Worm (Caenorhabditis elegans) whole organism, L1 larva: ENCODE measurements around the gene tba-7.

ENCODE experiments used
- C34B4.2 ChIP-seq: sonication (generic microtip); optimal IDR thresholded peaks from 2 replicates; lab custom pipeline; 2017; ENCODE audit warnings: mild to moderate bottlenecking, missing genetic modification characterization, missing compliant biosample characterization
- aly-2 ChIP-seq: fragments of 150-350 bp; optimal IDR thresholded peaks from 2 replicates; lab custom pipeline; 2014; ENCODE audit warnings: missing biosample characterization, missing genetic modification characterization
- ces-1 ChIP-seq: fragments of 150-350 bp; optimal IDR thresholded peaks from 2 replicates; lab custom pipeline; 2014; ENCODE audit warnings: missing biosample characterization, missing genetic modification reagents, missing genetic modification characterization
- fos-1 ChIP-seq: fragments of 150-350 bp; optimal IDR thresholded peaks from 2 replicates; lab custom pipeline; 2014; ENCODE audit warnings: missing biosample characterization, missing genetic modification characterization
- hpl-2 ChIP-seq: fragments of 150-350 bp; optimal IDR thresholded peaks from 2 replicates; lab custom pipeline; 2014; ENCODE audit warnings: missing biosample characterization, missing genetic modification reagents, missing genetic modification characterization
- isw-1 ChIP-seq: fragments of 200-800 bp; sonication (Bioruptor generic); IDR thresholded peaks from 2 replicates; pipeline ENCODE4 v1.3.6; 2022; ENCODE audit warnings: missing genetic modification characterization, missing compliant biosample characterization
- nhr-19 ChIP-seq: fragments of 200-800 bp; sonication (Bioruptor generic); conservative IDR thresholded peaks from 2 replicates; pipeline ENCODE4 v1.3.6; 2022; ENCODE audit warnings: missing genetic modification characterization, missing compliant biosample characterization
- nhr-28 ChIP-seq: fragments of 150-350 bp; optimal IDR thresholded peaks from 2 replicates; lab custom pipeline; 2014; ENCODE audit warnings: missing biosample characterization, missing genetic modification characterization
- nhr-77 ChIP-seq: fragments of 150-350 bp; optimal IDR thresholded peaks from 2 replicates; lab custom pipeline; 2014; ENCODE audit warnings: missing biosample characterization, missing genetic modification characterization
- pqm-1 ChIP-seq: sonication (generic microtip); optimal IDR thresholded peaks from 3 replicates; lab custom pipeline; 2017; ENCODE audit warnings: missing biosample characterization, missing genetic modification characterization
- skn-1 ChIP-seq: fragments of 150-350 bp; optimal IDR thresholded peaks from 2 replicates; lab custom pipeline; 2014; ENCODE audit warnings: missing biosample characterization, missing genetic modification characterization
- sptf-1 ChIP-seq: fragments of 150-350 bp; optimal IDR thresholded peaks from 2 replicates; lab custom pipeline; 2014; ENCODE audit warnings: missing biosample characterization, missing genetic modification characterization
- unc-130 ChIP-seq: fragments of 150-350 bp; optimal IDR thresholded peaks from 2 replicates; lab custom pipeline; 2017; ENCODE audit warnings: missing biosample characterization, missing genetic modification characterization, inconsistent platforms
- zip-4 ChIP-seq: fragments of 200-800 bp; sonication (Bioruptor generic); optimal IDR thresholded peaks from 2 replicates; lab custom pipeline; 2018; ENCODE audit warnings: mild to moderate bottlenecking, missing genetic modification characterization, moderate library complexity, missing compliant biosample characterization

DNA sequence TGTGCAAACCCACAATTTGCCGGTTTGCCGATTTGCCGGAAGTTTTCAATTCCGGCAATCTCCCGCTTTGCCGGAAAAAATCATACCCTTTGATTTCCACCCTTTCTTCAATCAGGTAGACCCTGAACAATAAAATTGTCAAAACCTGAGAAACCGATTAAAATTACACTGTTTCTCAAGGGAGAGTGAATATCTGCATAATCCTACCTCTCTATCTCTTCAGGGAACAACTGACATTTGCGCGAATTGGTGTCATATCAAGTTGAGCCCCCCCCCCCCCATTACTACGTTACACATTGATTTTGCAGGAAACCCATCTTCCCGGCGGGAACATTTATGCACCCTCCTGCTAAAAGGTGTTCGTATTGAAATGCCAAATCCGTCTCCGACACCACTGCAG, 38.8 kb upstream of the tba-7 start, which contains the start of gene twk-31:
- TF ChIP-seq nhr-77 (no peak), unc-130 (no peak), pqm-1 (tag; lab: Kevin White, UChicago) (no peak), zip-4 (no peak), nhr-19 (GFP tag; lab: Robert Waterston, UW) (no peak), fos-1 (tag; lab: Kevin White, UChicago) (no peak), ces-1 (GFP tag; lab: Kevin White, UChicago) (no peak), isw-1 (GFP tag; lab: Robert Waterston, UW) (no peak), sptf-1 (tag; lab: Kevin White, UChicago) (no peak), nhr-28 (tag; lab: Kevin White, UChicago) (no peak), skn-1 (tag; lab: Kevin White, UChicago) (no peak), aly-2 (tag; lab: Kevin White, UChicago) (no peak), hpl-2 (GFP tag; lab: Kevin White, UChicago) (no peak), C34B4.2 (no peak)
